Worm (Caenorhabditis elegans) whole organism, L4 larva: ENCODE data around the gene C13A2.1.

Source experiments
- ctbp-1 ChIP-seq: fragments of 200-800 bp; sonication (Bioruptor generic); IDR thresholded peaks from 2 replicates; pipeline ENCODE4 v1.3.6; 2022; ENCODE audit warnings: missing genetic modification reagents, missing genetic modification characterization, missing compliant biosample characterization
- hlh-11 ChIP-seq: fragments of 200-800 bp; sonication (Bioruptor generic); optimal IDR thresholded peaks from 2 replicates; lab custom pipeline; 2018; ENCODE audit warnings: mild to moderate bottlenecking, missing genetic modification characterization, missing compliant biosample characterization
- nhr-76 ChIP-seq: fragments of 150-350 bp; optimal IDR thresholded peaks from 2 replicates; lab custom pipeline; 2014; ENCODE audit warnings: missing biosample characterization, missing genetic modification characterization
- skn-1 ChIP-seq: fragments of 150-350 bp; optimal IDR thresholded peaks from 2 replicates; lab custom pipeline; 2014; ENCODE audit warnings: missing biosample characterization, missing genetic modification characterization

DNA sequence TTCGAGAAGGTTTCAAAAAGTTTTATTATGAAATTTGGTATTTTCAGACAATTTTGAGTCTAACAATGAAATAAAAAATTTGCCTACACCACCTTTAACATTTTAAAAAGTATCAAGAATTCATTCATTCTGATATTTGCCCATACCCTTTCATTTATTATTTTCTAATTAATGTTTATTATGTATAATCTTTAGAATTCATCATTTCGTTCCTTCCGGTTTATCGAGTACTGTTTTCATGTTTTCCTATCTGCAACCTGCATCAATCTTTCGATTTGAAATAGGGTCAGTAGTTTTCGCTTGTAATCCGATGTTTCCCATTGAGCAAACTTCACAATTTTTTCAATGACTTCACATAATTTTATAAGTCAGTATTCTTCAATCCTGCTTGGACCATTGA, 19.4 kb upstream of the C13A2.1 start, which contains the start of gene C13A2.6:
- TF ChIP-seq nhr-76 (no peak), skn-1 (no peak), ctbp-1 (GFP tag; lab: Robert Waterston, UW) (no peak), hlh-11 (tag; lab: Kevin White, UChicago) (no peak)
